Fruit fly (Drosophila melanogaster): ENCODE results near the gene CG4592.
A peak's percentile ranks its signal among the peaks of the same experiment; 100 is the strongest.

Gene CG4592

dm6 chr2L:9966983-9967737 lies 45.7 kb downstream of the CG4592 start, which contains the start of the genes Dref and RpL13 (continued):
- peak; percentile 43 for TF ChIP-seq crol (GFP tag; IDR thresholded peaks at IDR 0.05)
- peak; percentile 27; the same call in 1 of the 2 replicates for TF ChIP-seq rib (GFP tag; IDR thresholded peaks at IDR 0.05)
- TF ChIP-seq CG6683 (GFP tag; optimal IDR thresholded peaks at IDR 0.05), result peak; percentile 84
- TF ChIP-seq CG18476 (GFP tag; optimal IDR thresholded peaks at IDR 0.05), result peak; percentile 68
- no peak for TF ChIP-seq Ravus (GFP tag; IDR thresholded peaks at IDR 0.05)
- TF ChIP-seq gsb (GFP tag; IDR thresholded peaks at IDR 0.05), result no peak
- TF ChIP-seq cg (GFP tag; optimal IDR thresholded peaks at IDR 0.05), result no peak
- peak; percentile 92 for TF ChIP-seq CG14710 (tag; optimal IDR thresholded peaks at IDR 0.05)
- no peak for TF ChIP-seq cad (GFP tag; optimal IDR thresholded peaks at IDR 0.05)
- TF ChIP-seq grn (GFP tag; optimal IDR thresholded peaks at IDR 0.05), result peak; percentile 86
- peak; percentile 90 for TF ChIP-seq CHES-1-like (GFP tag; optimal IDR thresholded peaks at IDR 0.05)
- TF ChIP-seq CG15073 (GFP tag; optimal IDR thresholded peaks at IDR 0.05), result no peak
- peak; percentile 80 for TF ChIP-seq Dip3 (GFP tag; optimal IDR thresholded peaks at IDR 0.05)
- TF ChIP-seq Fer1 (GFP tag; optimal IDR thresholded peaks at IDR 0.05), result peak; percentile 95
- peak; percentile 95 for TF ChIP-seq CG9727 (GFP tag; optimal IDR thresholded peaks at IDR 0.05)
- peak; percentile 63 for TF ChIP-seq CG43689 (GFP tag; IDR thresholded peaks at IDR 0.05)
- peak; percentile 74 for TF ChIP-seq phol (tag; optimal IDR thresholded peaks at IDR 0.05)
- TF ChIP-seq CG31441 (GFP tag; IDR thresholded peaks at IDR 0.05), result peak; percentile 80
- TF ChIP-seq Ets97D (GFP tag; optimal IDR thresholded peaks at IDR 0.05), result peak; percentile 99
- TF ChIP-seq ssp (GFP tag; IDR thresholded peaks at IDR 0.05), result peak; percentile 49; the same call in 1 of the 2 replicates
- peak; percentile 74 for TF ChIP-seq Spps (tag; optimal IDR thresholded peaks at IDR 0.05)
- peak; percentile 71 for TF ChIP-seq Oaz (GFP tag; IDR thresholded peaks at IDR 0.05)
- TF ChIP-seq tup (GFP tag; optimal IDR thresholded peaks at IDR 0.05), result peak; percentile 54
- peak; percentile 83 for TF ChIP-seq bigmax (GFP tag; optimal IDR thresholded peaks at IDR 0.05)
- no peak for TF ChIP-seq jigr1 (GFP tag; IDR thresholded peaks at IDR 0.05)
- TF ChIP-seq CG6175 (GFP tag; IDR thresholded peaks at IDR 0.05), result peak; percentile 79
- peak; percentile 96 for TF ChIP-seq CG2116 (GFP tag; optimal IDR thresholded peaks at IDR 0.05)
- peak; percentile 86 for TF ChIP-seq en (GFP tag; optimal IDR thresholded peaks at IDR 0.05)

- no peak for TF ChIP-seq shn (GFP tag; optimal IDR thresholded peaks at IDR 0.05)
- no peak for TF ChIP-seq sob (GFP tag; IDR thresholded peaks at IDR 0.05)
- TF ChIP-seq HLH4C (GFP tag; IDR thresholded peaks at IDR 0.05; ENCODE audit: partially characterized antibody), result peak; percentile 65
- no peak for TF ChIP-seq twi (tag; optimal IDR thresholded peaks at IDR 0.05)
- TF ChIP-seq bbx (GFP tag; IDR thresholded peaks at IDR 0.05; ENCODE audit: partially characterized antibody), result 0 out of 2 replicates have a peak, but pooled peaks have one; percentile 27
- no peak for TF ChIP-seq crc (GFP tag; optimal IDR thresholded peaks at IDR 0.05)
- no peak for TF ChIP-seq Atf-2 (GFP tag; optimal IDR thresholded peaks at IDR 0.05)
- no peak for TF ChIP-seq CG15011 (GFP tag; optimal IDR thresholded peaks at IDR 0.05)
- no peak for TF ChIP-seq CG31365 (tag; optimal IDR thresholded peaks at IDR 0.05)
- peak; percentile 71 for TF ChIP-seq sna (GFP tag; IDR thresholded peaks at IDR 0.05; ENCODE audit: partially characterized antibody)
- peak; percentile 73 for TF ChIP-seq Dp (GFP tag; optimal IDR thresholded peaks at IDR 0.05)
- TF ChIP-seq zen2 (GFP tag; IDR thresholded peaks at IDR 0.05; ENCODE audit: partially characterized antibody), result peak; percentile 44; the same call in 2 of the 3 replicates
- TF ChIP-seq Scr (GFP tag; IDR thresholded peaks at IDR 0.05; ENCODE audit: partially characterized antibody), result peak; percentile 50
- TF ChIP-seq BEAF-32 (GFP tag; optimal IDR thresholded peaks at IDR 0.05), result peak; percentile 37
- no peak for TF ChIP-seq CG10267 (tag; optimal IDR thresholded peaks at IDR 0.05)
- peak; percentile 45 for TF ChIP-seq CG2116 (GFP tag; optimal IDR thresholded peaks at IDR 0.05)
- no peak for TF ChIP-seq sens-2 (GFP tag; IDR thresholded peaks at IDR 0.05)
- peak; percentile 69 for TF ChIP-seq CG34224 (GFP tag; IDR thresholded peaks at IDR 0.05; ENCODE audit: partially characterized antibody)
- TF ChIP-seq Dll (GFP tag; IDR thresholded peaks at IDR 0.05; ENCODE audit: partially characterized antibody), result peak; percentile 72
- peak; percentile 70 for TF ChIP-seq ato (GFP tag; IDR thresholded peaks at IDR 0.05; ENCODE audit: partially characterized antibody)
- no peak for TF ChIP-seq al (GFP tag; IDR thresholded peaks at IDR 0.05)
- peak; percentile 89 for TF ChIP-seq E2f2 (GFP tag; IDR thresholded peaks at IDR 0.05)
Measured at dm6 chr2L:9968201-9968727, 46.8 kb downstream of the CG4592 start.
